Worm (Caenorhabditis elegans) whole organism, late embryonic: ENCODE measurements around the gene F37H8.6.

Experiments
- C08G9.2 ChIP-seq: sonication (generic microtip); optimal IDR thresholded peaks from 2 replicates; lab custom pipeline; 2016; ENCODE audit warnings: mild to moderate bottlenecking, missing genetic modification characterization, moderate library complexity, missing compliant biosample characterization
- K02D7.2 ChIP-seq: sonication (generic microtip); optimal IDR thresholded peaks from 2 replicates; lab custom pipeline; 2017; ENCODE audit warnings: mild to moderate bottlenecking, missing genetic modification characterization, missing compliant biosample characterization
- T23F11.4 ChIP-seq: fragments of 200-800 bp; sonication (Bioruptor generic); optimal IDR thresholded peaks from 2 replicates; lab custom pipeline; 2018; ENCODE audit warnings: mild to moderate bottlenecking, missing genetic modification characterization, missing compliant biosample characterization
- ahr-1 ChIP-seq: sonication (generic microtip); optimal IDR thresholded peaks from 2 replicates; lab custom pipeline; 2016; ENCODE audit warnings: missing genetic modification characterization, missing compliant biosample characterization
- ama-1 ChIP-seq: fragments of 150-350 bp; optimal IDR thresholded peaks from 2 replicates; lab custom pipeline; 2014
- ceh-14 ChIP-seq: sonication (generic microtip); optimal IDR thresholded peaks from 2 replicates; lab custom pipeline; 2016; ENCODE audit warnings: missing genotype, missing genetic modification characterization, missing compliant biosample characterization
- ceh-18 ChIP-seq: sonication (generic microtip); optimal IDR thresholded peaks from 2 replicates; lab custom pipeline; 2016; ENCODE audit warnings: missing genetic modification characterization, missing compliant biosample characterization
- ceh-2 ChIP-seq: sonication (generic microtip); optimal IDR thresholded peaks from 2 replicates; lab custom pipeline; 2016; ENCODE audit warnings: missing genotype, missing genetic modification characterization, missing compliant biosample characterization
- ceh-24 ChIP-seq: sonication (generic microtip); optimal IDR thresholded peaks from 2 replicates; lab custom pipeline; 2016; ENCODE audit warnings: mild to moderate bottlenecking, missing genetic modification characterization, missing compliant biosample characterization
- ceh-30 ChIP-seq: fragments of 150-350 bp; optimal IDR thresholded peaks from 2 replicates; lab custom pipeline; 2014; ENCODE audit warnings: missing biosample characterization, missing genetic modification characterization
- ceh-34 ChIP-seq: sonication (generic microtip); optimal IDR thresholded peaks from 2 replicates; lab custom pipeline; 2016; ENCODE audit warnings: mild to moderate bottlenecking, missing genetic modification characterization, missing compliant biosample characterization
- ceh-45 ChIP-seq: fragments of 200-800 bp; sonication (Bioruptor generic); IDR thresholded peaks from 2 replicates; pipeline ENCODE4 v1.3.6; 2022; ENCODE audit warnings: missing genetic modification reagents, missing genetic modification characterization, missing compliant biosample characterization
- ceh-9 ChIP-seq: sonication (generic microtip); optimal IDR thresholded peaks from 2 replicates; lab custom pipeline; 2016; ENCODE audit warnings: mild to moderate bottlenecking, missing genetic modification characterization, inconsistent platforms, missing compliant biosample characterization
- dmd-4 ChIP-seq: sonication (generic microtip); optimal IDR thresholded peaks from 2 replicates; lab custom pipeline; 2016; ENCODE audit warnings: borderline replicate concordance, missing genetic modification characterization, missing compliant biosample characterization
- dve-1 ChIP-seq: sonication (generic microtip); optimal IDR thresholded peaks from 2 replicates; lab custom pipeline; 2017; ENCODE audit warnings: antibody characterized with exemption, mild to moderate bottlenecking, missing genetic modification characterization, missing compliant biosample characterization
- elt-2 ChIP-seq: sonication (generic microtip); optimal IDR thresholded peaks from 2 replicates; lab custom pipeline; 2016; ENCODE audit warnings: missing genetic modification reagents, missing genetic modification characterization, missing compliant biosample characterization
- fkh-10 ChIP-seq: fragments of 150-350 bp; optimal IDR thresholded peaks from 2 replicates; lab custom pipeline; 2014; ENCODE audit warnings: missing biosample characterization, missing genetic modification reagents, missing genetic modification characterization
- fkh-6 ChIP-seq: sonication (generic microtip); optimal IDR thresholded peaks from 2 replicates; lab custom pipeline; 2016; ENCODE audit warnings: missing genetic modification characterization, missing compliant biosample characterization
- gmeb-2 ChIP-seq: sonication (generic microtip); optimal IDR thresholded peaks from 2 replicates; lab custom pipeline; 2016; ENCODE audit warnings: missing genetic modification characterization, inconsistent platforms, missing compliant biosample characterization
- hlh-13 ChIP-seq: fragments of 200-800 bp; sonication (Bioruptor generic); optimal IDR thresholded peaks from 2 replicates; lab custom pipeline; 2018; ENCODE audit warnings: mild to moderate bottlenecking, missing genetic modification characterization, missing compliant biosample characterization
- hlh-15 ChIP-seq: sonication (generic microtip); optimal IDR thresholded peaks from 2 replicates; lab custom pipeline; 2016; ENCODE audit warnings: missing genetic modification characterization, missing compliant biosample characterization
- hlh-6 ChIP-seq: sonication (generic microtip); optimal IDR thresholded peaks from 2 replicates; lab custom pipeline; 2016; ENCODE audit warnings: missing genotype, missing genetic modification characterization, missing compliant biosample characterization
- lin-11 ChIP-seq: fragments of 200-800 bp; sonication (Bioruptor generic); optimal IDR thresholded peaks from 2 replicates; lab custom pipeline; 2018; ENCODE audit warnings: mild to moderate bottlenecking, missing genetic modification characterization, missing compliant biosample characterization
- mec-3 ChIP-seq: sonication (generic microtip); optimal IDR thresholded peaks from 2 replicates; lab custom pipeline; 2016; ENCODE audit warnings: borderline replicate concordance, missing genetic modification characterization, missing compliant biosample characterization
- nhr-11 ChIP-seq: fragments of 150-350 bp; optimal IDR thresholded peaks from 2 replicates; lab custom pipeline; 2014; ENCODE audit warnings: missing biosample characterization, missing genetic modification characterization
- nhr-232 ChIP-seq: sonication (generic microtip); optimal IDR thresholded peaks from 2 replicates; lab custom pipeline; 2016; ENCODE audit warnings: missing genetic modification characterization, missing compliant biosample characterization
- odd-2 ChIP-seq: sonication (generic microtip); optimal IDR thresholded peaks from 2 replicates; lab custom pipeline; 2017; ENCODE audit warnings: antibody characterized with exemption, mild to moderate bottlenecking, missing genetic modification characterization, missing compliant biosample characterization
- pag-3 ChIP-seq: sonication (generic microtip); optimal IDR thresholded peaks from 2 replicates; lab custom pipeline; 2016; ENCODE audit warnings: missing compliant biosample characterization, missing genetic modification characterization, borderline replicate concordance
- pha-2 ChIP-seq: sonication (generic microtip); optimal IDR thresholded peaks from 2 replicates; lab custom pipeline; 2017; ENCODE audit warnings: mild to moderate bottlenecking, missing genetic modification characterization, missing compliant biosample characterization
- pqm-1 ChIP-seq: sonication (generic microtip); optimal IDR thresholded peaks from 2 replicates; lab custom pipeline; 2016; ENCODE audit warnings: missing genetic modification characterization, missing compliant biosample characterization
- pros-1 ChIP-seq: fragments of 150-350 bp; optimal IDR thresholded peaks from 2 replicates; lab custom pipeline; 2014; ENCODE audit warnings: missing biosample characterization, missing genetic modification reagents, missing genetic modification characterization
- ref-2 ChIP-seq: sonication (generic microtip); optimal IDR thresholded peaks from 2 replicates; lab custom pipeline; 2016; ENCODE audit warnings: missing genetic modification characterization, missing compliant biosample characterization
- sox-2 ChIP-seq: fragments of 200-800 bp; sonication (Bioruptor generic); IDR thresholded peaks from 2 replicates; pipeline ENCODE4 v1.3.6; 2022; ENCODE audit warnings: missing genetic modification reagents, missing genetic modification characterization, missing compliant biosample characterization
- syd-9 ChIP-seq: sonication (generic microtip); optimal IDR thresholded peaks from 2 replicates; lab custom pipeline; 2016; ENCODE audit warnings: mild to moderate bottlenecking, missing genetic modification characterization, moderate library complexity, missing compliant biosample characterization
- tbx-2 ChIP-seq: sonication (generic microtip); optimal IDR thresholded peaks from 2 replicates; lab custom pipeline; 2016; ENCODE audit warnings: missing genetic modification characterization, missing compliant biosample characterization
- ttx-3 ChIP-seq: sonication (generic microtip); optimal IDR thresholded peaks from 2 replicates; lab custom pipeline; 2016; ENCODE audit warnings: missing genetic modification reagents, missing genetic modification characterization, missing compliant biosample characterization
- ztf-16 ChIP-seq: sonication (generic microtip); optimal IDR thresholded peaks from 2 replicates; lab custom pipeline; 2017; ENCODE audit warnings: missing genetic modification characterization, missing compliant biosample characterization

Gene F37H8.6

ce11 chrII:11192488-11192887 is 15.2 kb upstream of the F37H8.6 start:
- no peak for TF ChIP-seq hlh-6 (tag; lab: Kevin White, UChicago)
- TF ChIP-seq C08G9.2 (tag; lab: Kevin White, UChicago): no peak
- no peak for TF ChIP-seq pros-1 (tag; lab: Kevin White, UChicago)
- TF ChIP-seq K02D7.2 (tag; lab: Kevin White, UChicago): no peak
- TF ChIP-seq dmd-4 (tag; lab: Kevin White, UChicago): no peak
- no peak for TF ChIP-seq pha-2
- TF ChIP-seq pqm-1 (tag; lab: Kevin White, UChicago): no peak
- TF ChIP-seq ceh-34 (tag; lab: Kevin White, UChicago): no peak
- TF ChIP-seq ceh-2: no peak
- no peak for TF ChIP-seq mec-3 (tag; lab: Kevin White, UChicago)
- TF ChIP-seq ceh-14 (tag; lab: Kevin White, UChicago): no peak
- no peak for TF ChIP-seq sox-2 (GFP tag; lab: Robert Waterston, UW)
- TF ChIP-seq tbx-2 (tag; lab: Kevin White, UChicago): no peak
- TF ChIP-seq pag-3 (tag; lab: Kevin White, UChicago): no peak
- no peak for TF ChIP-seq fkh-10 (GFP tag; lab: Kevin White, UChicago)
- no peak for TF ChIP-seq ttx-3 (tag; lab: Kevin White, UChicago)
- no peak for TF ChIP-seq lin-11
- TF ChIP-seq ref-2 (tag; lab: Kevin White, UChicago): no peak
- TF ChIP-seq syd-9 (tag; lab: Kevin White, UChicago): no peak
- no peak for TF ChIP-seq hlh-15 (tag; lab: Kevin White, UChicago)

ce11 chrII:11188026-11188425 is 10.8 kb upstream of the F37H8.6 start, which contains the start of gene F37H8.5:
TSS of gene F37H8.5 (plus strand) at chrII:11188206.
- TF ChIP-seq ztf-16 (tag; lab: Kevin White, UChicago) (no peak), hlh-6 (tag; lab: Kevin White, UChicago) (no peak), ceh-18 (tag; lab: Kevin White, UChicago) (no peak), T23F11.4 (GFP tag; lab: Kevin White, UChicago) (no peak), gmeb-2 (no peak), hlh-15 (tag; lab: Kevin White, UChicago) (no peak), ceh-45 (no peak), nhr-232 (no peak)
- TF ChIP-seq, all 69 proteins: peak for 0

- TF ChIP-seq pha-2 (no peak), ref-2 (tag; lab: Kevin White, UChicago) (no peak), ceh-30 (no peak), ceh-24 (tag; lab: Kevin White, UChicago) (no peak), ttx-3 (tag; lab: Kevin White, UChicago) (no peak), nhr-11 (no peak), fkh-10 (GFP tag; lab: Kevin White, UChicago) (no peak), ama-1 (lab: Kevin White, UChicago) (no peak), fkh-6 (tag; lab: Kevin White, UChicago) (no peak), hlh-15 (tag; lab: Kevin White, UChicago) (no peak), hlh-13 (GFP tag; lab: Kevin White, UChicago) (no peak), elt-2 (tag; lab: Kevin White, UChicago) (no peak), odd-2 (tag; lab: Kevin White, UChicago) (no peak), ahr-1 (no peak), dve-1 (tag; lab: Kevin White, UChicago) (no peak), ceh-9 (tag; lab: Kevin White, UChicago) (no peak)
Measured at ce11 chrII:11185728-11186127, 8.5 kb upstream of the F37H8.6 start, which contains the start of gene sfxn-1.2. TSS of gene sfxn-1.2 (plus strand) at chrII:11186028.
